Fruit fly (Drosophila melanogaster) whole organism, embryonic: ENCODE measurements around the gene Muc68Ca.

ENCODE experiments used
- Abd-B ChIP-seq: fragments of 200-800 bp; sonication (Bioruptor generic); optimal IDR thresholded peaks from 2 replicates; lab custom pipeline; 2018; ENCODE audit warnings: missing biosample characterization, mild to moderate bottlenecking, missing genetic modification characterization, moderate library complexity
- Atf6 ChIP-seq: fragments of 200-800 bp; sonication (Bioruptor generic); IDR thresholded peaks from 2 replicates; pipeline ENCODE4 v1.3.6; 2022; ENCODE audit warnings: missing biosample characterization, missing genetic modification characterization
- Bgb ChIP-seq: fragments of 200-800 bp; sonication (Bioruptor generic); IDR thresholded peaks from 2 replicates; pipeline ENCODE4 v1.3.6; 2022; ENCODE audit warnings: missing biosample characterization, missing genetic modification characterization; ENCODE audit not compliant: partially characterized antibody
- BtbVII ChIP-seq: fragments of 200-800 bp; sonication (Bioruptor generic); optimal IDR thresholded peaks from 3 replicates; lab custom pipeline; 2017; ENCODE audit warnings: missing biosample characterization, mild to moderate bottlenecking, missing genetic modification characterization
- CG10274 ChIP-seq: fragments of 200-800 bp; sonication (Bioruptor generic); optimal IDR thresholded peaks from 3 replicates; lab custom pipeline; 2017; ENCODE audit warnings: missing biosample characterization, mild to moderate bottlenecking, missing genetic modification characterization
- CG10543 ChIP-seq: fragments of 200-800 bp; sonication (Bioruptor generic); optimal IDR thresholded peaks from 3 replicates; lab custom pipeline; 2017; ENCODE audit warnings: missing biosample characterization, mild to moderate bottlenecking, missing genetic modification characterization, moderate library complexity
- CG10979 ChIP-seq: fragments of 200-800 bp; sonication (Bioruptor generic); optimal IDR thresholded peaks from 2 replicates; lab custom pipeline; 2018; ENCODE audit warnings: missing biosample characterization, mild to moderate bottlenecking, missing genetic modification characterization, moderate library complexity
- CG11695 ChIP-seq: fragments of 200-800 bp; sonication (Bioruptor generic); IDR thresholded peaks from 3 replicates; pipeline ENCODE4 v1.3.6; 2022; ENCODE audit warnings: missing biosample characterization, missing genetic modification characterization
- CG12659 ChIP-seq: fragments of 200-800 bp; sonication (Bioruptor generic); optimal IDR thresholded peaks from 3 replicates; lab custom pipeline; 2017; ENCODE audit warnings: mild to moderate bottlenecking, missing biosample characterization, missing genetic modification reagents, missing genetic modification characterization
- CG13894 ChIP-seq: fragments of 200-800 bp; sonication (Bioruptor generic); optimal IDR thresholded peaks from 3 replicates; lab custom pipeline; 2018; ENCODE audit warnings: missing biosample characterization, mild to moderate bottlenecking, missing genetic modification characterization, moderate library complexity
- CG1529 ChIP-seq: fragments of 200-800 bp; sonication (Bioruptor generic); optimal IDR thresholded peaks from 3 replicates; lab custom pipeline; 2018; ENCODE audit warnings: missing biosample characterization, missing genetic modification characterization
- CG15696 ChIP-seq: fragments of 200-800 bp; sonication (Bioruptor generic); optimal IDR thresholded peaks from 2 replicates; lab custom pipeline; 2019; ENCODE audit warnings: missing biosample characterization, mild to moderate bottlenecking, missing genetic modification characterization, moderate library complexity
- CG1603 ChIP-seq: fragments of 200-800 bp; sonication (Bioruptor generic); optimal IDR thresholded peaks from 2 replicates; lab custom pipeline; 2019; ENCODE audit warnings: missing biosample characterization, mild to moderate bottlenecking, missing genetic modification characterization, moderate library complexity
- CG16813 ChIP-seq: fragments of 200-800 bp; sonication (Bioruptor generic); IDR thresholded peaks from 3 replicates; pipeline ENCODE4 v1.3.6; 2022; ENCODE audit warnings: missing biosample characterization, missing genetic modification characterization; ENCODE audit not compliant: partially characterized antibody
- CG17385 ChIP-seq: fragments of 200-800 bp; sonication (Bioruptor generic); optimal IDR thresholded peaks from 3 replicates; lab custom pipeline; 2018; ENCODE audit warnings: missing biosample characterization, mild to moderate bottlenecking, missing genetic modification characterization
- CG17829 ChIP-seq: fragments of 200-800 bp; optimal IDR thresholded peaks from 2 replicates; lab custom pipeline; 2019; ENCODE audit warnings: missing biosample characterization, mild to moderate bottlenecking, missing genetic modification characterization, moderate library complexity
- CG18011 ChIP-seq: fragments of 200-800 bp; sonication (Bioruptor generic); optimal IDR thresholded peaks from 2 replicates; lab custom pipeline; 2017; ENCODE audit warnings: missing biosample characterization, missing genetic modification characterization, mild to moderate bottlenecking, moderate library complexity, missing genotype
- CG18764 ChIP-seq: fragments of 200-800 bp; sonication (Bioruptor generic); optimal IDR thresholded peaks from 3 replicates; lab custom pipeline; 2016; ENCODE audit warnings: missing biosample characterization, missing genetic modification characterization
- CG2678 ChIP-seq: fragments of 200-800 bp; sonication (Bioruptor generic); optimal IDR thresholded peaks from 3 replicates; lab custom pipeline; 2019; ENCODE audit warnings: missing biosample characterization, mild to moderate bottlenecking, missing genetic modification characterization, moderate library complexity
- CG3163 ChIP-seq: fragments of 200-800 bp; sonication (Bioruptor generic); optimal IDR thresholded peaks from 3 replicates; lab custom pipeline; 2016; ENCODE audit warnings: missing biosample characterization, missing genetic modification characterization
- CG6654 ChIP-seq: fragments of 200-800 bp; sonication (Bioruptor generic); optimal IDR thresholded peaks from 2 replicates; lab custom pipeline; 2017; ENCODE audit warnings: missing biosample characterization, mild to moderate bottlenecking, missing genetic modification characterization
- CG7745 ChIP-seq: fragments of 200-800 bp; sonication (Bioruptor generic); optimal IDR thresholded peaks from 2 replicates; lab custom pipeline; 2018; ENCODE audit warnings: missing biosample characterization, mild to moderate bottlenecking, missing genetic modification characterization, moderate library complexity
- CG8944 ChIP-seq: fragments of 200-800 bp; sonication (Bioruptor generic); optimal IDR thresholded peaks from 3 replicates; lab custom pipeline; 2016; ENCODE audit warnings: missing biosample characterization, missing genetic modification characterization
- Hr39 ChIP-seq: fragments of >200 bp; optimal IDR thresholded peaks from 2 replicates; lab custom pipeline; 2017
- Hr51 ChIP-seq, 2 experiments: fragments of 200-800 bp; sonication (Bioruptor generic); optimal IDR thresholded peaks; 2 replicates in 1 of 2; 3 replicates in 1 of 2; lab custom pipeline; 2016 to 2018; ENCODE audit warnings: missing biosample characterization in 2 of 2, missing genetic modification characterization in 2 of 2, mild to moderate bottlenecking in 1 of 2, moderate library complexity in 1 of 2
- Med ChIP-seq: fragments of 200-800 bp; sonication (Bioruptor generic); peaks from one replicate; lab custom pipeline; 2016; ENCODE audit warnings: missing biosample characterization, missing genetic modification characterization, mild to moderate bottlenecking, inconsistent platforms, moderate library complexity
- Neu2 ChIP-seq: fragments of 200-800 bp; sonication (Bioruptor generic); optimal IDR thresholded peaks from 3 replicates; lab custom pipeline; 2016; ENCODE audit warnings: missing biosample characterization, missing genetic modification characterization, borderline replicate concordance
- PHDP ChIP-seq: fragments of 200-800 bp; sonication (Bioruptor generic); optimal IDR thresholded peaks from 3 replicates; lab custom pipeline; 2018; ENCODE audit warnings: missing biosample characterization, mild to moderate bottlenecking, missing genetic modification characterization, moderate library complexity
- abd-A ChIP-seq: fragments of 200-800 bp; sonication (Bioruptor generic); optimal IDR thresholded peaks from 3 replicates; lab custom pipeline; 2019; ENCODE audit warnings: missing biosample characterization, mild to moderate bottlenecking, missing genetic modification characterization, moderate library complexity
- caup ChIP-seq: fragments of 200-800 bp; sonication (Bioruptor generic); optimal IDR thresholded peaks from 3 replicates; lab custom pipeline; 2017; ENCODE audit warnings: missing biosample characterization, mild to moderate bottlenecking, missing genetic modification characterization, moderate library complexity; ENCODE audit not compliant: severe bottlenecking
- crol ChIP-seq: fragments of 200-800 bp; sonication (Bioruptor generic); IDR thresholded peaks from 2 replicates; pipeline ENCODE4 v1.3.6; 2022; ENCODE audit warnings: missing biosample characterization, missing genetic modification characterization
- dmrt11E ChIP-seq: fragments of 200-800 bp; sonication (Bioruptor generic); optimal IDR thresholded peaks from 3 replicates; lab custom pipeline; 2018; ENCODE audit warnings: missing biosample characterization, mild to moderate bottlenecking, missing genetic modification characterization, moderate library complexity
- fd3F ChIP-seq: fragments of 200-800 bp; sonication (Bioruptor generic); optimal IDR thresholded peaks from 2 replicates; lab custom pipeline; 2018; ENCODE audit warnings: missing biosample characterization, mild to moderate bottlenecking, missing genetic modification characterization, moderate library complexity
- gcm ChIP-seq: fragments of 200-800 bp; sonication (Bioruptor generic); optimal IDR thresholded peaks from 2 replicates; lab custom pipeline; 2019; ENCODE audit warnings: missing biosample characterization, mild to moderate bottlenecking, missing genetic modification characterization, moderate library complexity
- gt ChIP-seq: fragments of 200-800 bp; sonication (Bioruptor generic); IDR thresholded peaks from 2 replicates; pipeline ENCODE4 v1.3.6; 2022; ENCODE audit warnings: missing biosample characterization, missing genetic modification characterization
- jigr1 ChIP-seq: fragments of 200-800 bp; sonication (Bioruptor generic); IDR thresholded peaks from 3 replicates; pipeline ENCODE4 v1.3.6; 2022; ENCODE audit warnings: missing biosample characterization, missing genetic modification characterization
- luna ChIP-seq: fragments of 200-800 bp; sonication (Bioruptor generic); optimal IDR thresholded peaks from 2 replicates; lab custom pipeline; 2016; ENCODE audit warnings: missing biosample characterization, missing genetic modification characterization
- pnt ChIP-seq: fragments of 200-800 bp; sonication (Bioruptor generic); optimal IDR thresholded peaks from 3 replicates; lab custom pipeline; 2016; ENCODE audit warnings: missing biosample characterization, missing genetic modification characterization
- schlank ChIP-seq: fragments of 200-800 bp; sonication (Bioruptor generic); optimal IDR thresholded peaks from 2 replicates; lab custom pipeline; 2018; ENCODE audit warnings: missing biosample characterization, mild to moderate bottlenecking, missing genetic modification characterization
- sd ChIP-seq: fragments of 200-800 bp; sonication (Bioruptor generic); optimal IDR thresholded peaks from 3 replicates; lab custom pipeline; 2018; ENCODE audit warnings: missing biosample characterization, mild to moderate bottlenecking, missing genetic modification characterization, moderate library complexity
- sens-2 ChIP-seq: fragments of 200-800 bp; sonication (Bioruptor generic); IDR thresholded peaks from 2 replicates; pipeline ENCODE4 v1.3.6; 2022; ENCODE audit warnings: missing biosample characterization, missing genetic modification characterization
- seq ChIP-seq: fragments of 200-800 bp; sonication (Bioruptor generic); IDR thresholded peaks from 2 replicates; pipeline ENCODE4 v1.3.6; 2022; ENCODE audit warnings: missing biosample characterization, missing genetic modification characterization
- slbo ChIP-seq: fragments of 200-800 bp; sonication (Bioruptor generic); IDR thresholded peaks from 2 replicates; pipeline ENCODE4 v1.3.6; 2022; ENCODE audit warnings: missing biosample characterization, missing genetic modification characterization
- sr ChIP-seq: fragments of 200-800 bp; sonication (Bioruptor generic); IDR thresholded peaks from 3 replicates; pipeline ENCODE4 v1.3.6; 2022; ENCODE audit warnings: missing biosample characterization, missing genetic modification characterization
- tll ChIP-seq, 2 experiments: fragments of 200-800 bp in 1 of 2; fragments of >200 bp in 1 of 2; sonication (Bioruptor generic) in 1 of 2; optimal IDR thresholded peaks; 2 replicates each; lab custom pipeline; 2017 to 2019; ENCODE audit warnings: missing biosample characterization in 2 of 2, missing genetic modification characterization in 2 of 2, mild to moderate bottlenecking in 1 of 2, moderate library complexity in 1 of 2
- usp ChIP-seq: fragments of >200 bp; optimal IDR thresholded peaks from 2 replicates; lab custom pipeline; 2017; ENCODE audit warnings: missing biosample characterization, missing genetic modification characterization

Muc68Ca gene

DNA sequence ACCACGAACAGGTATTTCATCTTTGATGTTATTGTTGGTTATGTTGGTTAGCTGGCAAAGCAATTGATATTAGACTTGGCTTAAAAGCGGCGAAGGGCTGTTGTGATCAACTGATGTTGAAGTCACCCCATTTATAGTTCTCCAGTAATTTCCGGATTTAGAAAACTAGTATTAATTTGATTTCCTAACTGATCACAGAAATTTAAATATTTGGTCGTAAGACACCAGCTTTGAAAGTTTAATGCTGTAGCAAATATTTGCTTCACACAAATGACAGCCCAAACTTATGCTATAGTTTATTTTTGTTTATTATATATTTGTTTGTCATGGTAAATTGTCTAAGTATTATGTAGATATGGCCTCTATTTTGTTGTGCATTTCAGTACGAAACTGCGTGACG lies 37.8 kb downstream of the Muc68Ca start, which contains the start of gene CG33269:
Gene CG33269 (minus strand): TSS at position 101 of the 400 bp plus-strand sequence.
- no peak for TF ChIP-seq CG18764 (GFP tag; lab: Kevin White, UChicago)
- TF ChIP-seq dmrt11E, result no peak
- no peak for TF ChIP-seq sens-2
- no peak for TF ChIP-seq CG8944

DNA sequence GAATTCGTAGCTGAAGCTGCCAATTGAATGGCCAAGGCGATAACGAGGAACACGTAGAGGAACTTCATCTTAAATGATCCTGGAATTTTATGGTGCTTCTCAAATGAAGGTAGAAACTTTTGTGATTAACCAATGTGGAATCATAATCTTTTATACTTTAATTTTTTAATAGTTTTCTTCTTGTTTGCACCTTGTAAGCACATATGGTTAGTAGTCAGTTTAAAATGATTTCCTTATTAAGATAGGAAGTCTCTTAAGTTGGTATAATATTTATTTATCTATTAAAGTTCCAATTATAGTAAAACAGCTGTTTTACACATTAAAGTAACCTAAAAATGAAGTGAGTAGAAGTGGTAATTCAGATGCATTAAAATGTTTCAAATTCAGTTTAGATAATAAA lies 39.0 kb downstream of the Muc68Ca start, which contains the start of gene CG43391:
Gene CG43391 (minus strand): TSS at position 101 of the 400 bp plus-strand sequence.
- TF ChIP-seq Hr39 (lab: Kevin White, UChicago), result no peak

DNA sequence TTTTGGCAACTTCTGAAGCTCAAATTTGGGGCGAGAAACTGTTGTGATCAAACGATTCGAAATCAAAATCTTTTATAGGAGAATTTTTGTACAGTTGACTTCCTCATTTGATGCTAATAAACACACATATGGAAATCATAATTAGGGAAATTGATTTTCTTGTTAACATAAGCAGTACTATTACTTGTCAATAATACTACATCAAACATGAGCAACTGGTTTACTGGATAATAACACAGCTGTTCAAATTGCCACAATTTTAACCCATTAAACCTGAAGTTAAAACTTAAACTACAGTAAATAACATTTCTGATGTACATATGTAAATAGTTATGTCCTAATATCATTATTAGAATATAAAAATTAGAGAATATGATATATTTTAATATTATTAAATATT lies 40.0 kb downstream of the Muc68Ca start, which contains the start of gene CG43390:
Gene CG43390 (minus strand): TSS at position 32 of the 400 bp plus-strand sequence.
- no peak for TF ChIP-seq usp
- no peak for TF ChIP-seq CG10979
- no peak for TF ChIP-seq tll (GFP tag; optimal IDR thresholded peaks at IDR 0.05; lab: Kevin White, UChicago)
- peak; percentile 64 for TF ChIP-seq sd
- no peak for TF ChIP-seq Abd-B (GFP tag; lab: Kevin White, UChicago)
- no peak for TF ChIP-seq sr (GFP tag; lab: Robert Waterston, UW)
- TF ChIP-seq seq, result no peak
- peak; percentile 63 for TF ChIP-seq schlank (tag; lab: Kevin White, UChicago)
- peak; percentile 79 for TF ChIP-seq CG13894 (tag; lab: Kevin White, UChicago)
- no peak for TF ChIP-seq CG15696
- TF ChIP-seq luna (GFP tag; lab: Kevin White, UChicago), result peak; percentile 44
- TF ChIP-seq crol (GFP tag; lab: Robert Waterston, UW), result no peak
- peak; percentile 92 for TF ChIP-seq fd3F (GFP tag; lab: Kevin White, UChicago)
- no peak for TF ChIP-seq Bgb (GFP tag; lab: Robert Waterston, UW)
- no peak for TF ChIP-seq Hr39 (lab: Kevin White, UChicago)
- TF ChIP-seq CG1603, result peak; percentile 41
- peak; percentile 47 for TF ChIP-seq CG17385 (GFP tag; lab: Kevin White, UChicago)
- no peak for TF ChIP-seq CG18011 (GFP tag; lab: Kevin White, UChicago)
- no peak for TF ChIP-seq gt (GFP tag; lab: Robert Waterston, UW)
- peak; percentile 69 for TF ChIP-seq Atf6 (GFP tag; lab: Robert Waterston, UW)
- peak; percentile 45 for TF ChIP-seq CG12659 (GFP tag; lab: Kevin White, UChicago)
- TF ChIP-seq gcm (GFP tag; lab: Kevin White, UChicago), result no peak
- TF ChIP-seq BtbVII, result peak; percentile 83
- no peak for TF ChIP-seq slbo (GFP tag; lab: Robert Waterston, UW)
- TF ChIP-seq CG11695, result peak; percentile 75
- no peak for TF ChIP-seq CG17829 (tag; lab: Kevin White, UChicago)
- no peak for TF ChIP-seq abd-A (tag; lab: Kevin White, UChicago)
- TF ChIP-seq CG1529, result no peak
- TF ChIP-seq CG10274 (GFP tag; lab: Kevin White, UChicago), result no peak
- no peak for TF ChIP-seq CG16813 (GFP tag; lab: Robert Waterston, UW)
- peak; percentile 83 for TF ChIP-seq CG2678 (tag; lab: Kevin White, UChicago)
- peak; percentile 94 for TF ChIP-seq caup (GFP tag; lab: Kevin White, UChicago)
- TF ChIP-seq CG3163 (GFP tag; lab: Kevin White, UChicago), result no peak
- no peak for TF ChIP-seq jigr1 (GFP tag; lab: Robert Waterston, UW)
- TF ChIP-seq Neu2 (GFP tag; lab: Kevin White, UChicago), result no peak
- no peak for TF ChIP-seq CG7745 (tag; lab: Kevin White, UChicago)
- no peak for TF ChIP-seq Med
- no peak for TF ChIP-seq CG6654 (GFP tag; lab: Kevin White, UChicago)
- no peak for TF ChIP-seq Hr51 (GFP tag; optimal IDR thresholded peaks at IDR 0.05; lab: Kevin White, UChicago)
- TF ChIP-seq CG10543, result no peak
- no peak for TF ChIP-seq pnt (GFP tag; lab: Kevin White, UChicago)
- TF ChIP-seq PHDP (tag; lab: Kevin White, UChicago), result peak; percentile 76
